Worm (Caenorhabditis elegans) whole organism, L2 larva: Measurements from ENCODE around the gene gldi-3.

Experiments
- F13H6.1 ChIP-seq: sonication (generic microtip); optimal IDR thresholded peaks from 2 replicates; lab custom pipeline; 2016; ENCODE audit warnings: missing genetic modification characterization, missing compliant biosample characterization
- mab-5 ChIP-seq: fragments of 150-350 bp; optimal IDR thresholded peaks from 2 replicates; lab custom pipeline; 2014; ENCODE audit warnings: missing biosample characterization, missing genetic modification characterization
- nhr-10 ChIP-seq: sonication (generic microtip); optimal IDR thresholded peaks from 2 replicates; lab custom pipeline; 2017; ENCODE audit warnings: missing biosample characterization, missing genetic modification characterization
- nhr-11 ChIP-seq: fragments of 150-350 bp; optimal IDR thresholded peaks from 2 replicates; lab custom pipeline; 2014; ENCODE audit warnings: missing biosample characterization, missing genetic modification characterization
- nhr-25 ChIP-seq: fragments of 150-350 bp; sonication (generic microtip); optimal IDR thresholded peaks from 3 replicates; lab custom pipeline; 2014; ENCODE audit warnings: missing biosample characterization, missing genetic modification characterization
- nhr-6 ChIP-seq: fragments of 150-350 bp; optimal IDR thresholded peaks from 2 replicates; lab custom pipeline; 2014; ENCODE audit warnings: missing biosample characterization, missing genetic modification characterization
- nhr-77 ChIP-seq: fragments of 150-350 bp; optimal IDR thresholded peaks from 2 replicates; lab custom pipeline; 2014; ENCODE audit warnings: missing biosample characterization, missing genetic modification characterization
- skn-1 ChIP-seq: sonication (generic microtip); optimal IDR thresholded peaks from 2 replicates; lab custom pipeline; 2017; ENCODE audit warnings: missing biosample characterization, missing genetic modification characterization
- snpc-4 ChIP-seq: fragments of 150-350 bp; optimal IDR thresholded peaks from 2 replicates; lab custom pipeline; 2014; ENCODE audit warnings: missing biosample characterization, missing genetic modification characterization
- unc-39 ChIP-seq: fragments of 150-350 bp; optimal IDR thresholded peaks from 2 replicates; lab custom pipeline; 2014; ENCODE audit warnings: missing biosample characterization, missing genetic modification characterization
- zag-1 ChIP-seq: fragments of 150-350 bp; optimal IDR thresholded peaks from 2 replicates; lab custom pipeline; 2014; ENCODE audit warnings: missing biosample characterization, missing genetic modification characterization

DNA sequence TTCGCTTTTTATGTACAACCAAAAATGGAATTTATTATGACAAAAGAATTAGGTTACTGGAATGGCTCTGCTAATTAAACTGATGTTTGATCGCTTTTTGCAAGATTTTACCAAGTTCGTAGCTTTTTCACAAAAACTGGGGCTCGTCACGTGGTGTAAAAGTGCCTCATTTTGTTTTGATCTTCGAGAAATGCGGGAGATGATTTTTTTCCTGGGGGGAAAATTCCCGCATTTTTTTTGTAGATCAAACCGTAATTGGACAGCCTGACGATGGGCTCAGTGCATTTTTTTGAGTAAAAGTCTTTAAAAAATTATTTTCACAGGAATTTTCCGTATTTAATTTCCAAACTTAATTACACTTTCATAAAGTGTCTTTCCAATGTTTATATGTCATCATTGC is 9.2 kb upstream of the gldi-3 start:
- TF ChIP-seq unc-39 = no peak
- TF ChIP-seq nhr-77 (tag; lab: Kevin White, UChicago) = no peak
- TF ChIP-seq zag-1 = no peak
- TF ChIP-seq nhr-25 = no peak
- no peak for TF ChIP-seq nhr-11 (tag; lab: Kevin White, UChicago)
- no peak for TF ChIP-seq F13H6.1
- TF ChIP-seq skn-1 (tag; lab: Kevin White, UChicago) = no peak
- no peak for TF ChIP-seq mab-5 (tag; lab: Kevin White, UChicago)
- TF ChIP-seq nhr-10 (tag; lab: Kevin White, UChicago) = no peak
- TF ChIP-seq nhr-6 (tag; lab: Kevin White, UChicago) = no peak
- TF ChIP-seq snpc-4 = no peak
